Worm (Caenorhabditis elegans): ENCODE measurements around the gene lev-1.
A peak's percentile ranks its signal among the peaks of the same experiment; 100 is the strongest.

Gene lev-1

DNA sequence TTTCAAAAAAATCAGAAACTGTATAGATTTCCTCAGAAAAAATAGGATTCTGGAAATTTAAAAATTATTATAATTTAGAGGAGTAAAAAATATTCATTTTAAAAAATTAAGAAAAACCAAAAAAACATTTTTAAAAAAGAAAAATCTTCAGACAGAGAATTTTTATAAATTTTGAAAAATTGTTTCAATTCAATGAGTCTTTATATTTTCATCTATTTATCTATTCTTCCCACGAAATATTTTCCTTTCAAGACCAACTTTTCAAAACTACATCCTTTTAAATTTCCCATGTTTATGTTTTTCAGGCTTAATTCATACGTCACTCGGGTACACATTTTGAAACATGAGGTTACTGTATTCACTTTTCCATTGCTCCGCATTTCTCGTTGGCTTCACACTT is 9.0 kb downstream of the lev-1 start, which contains the start of gene nas-14 (continued):
- TF ChIP-seq him-1 (tag; optimal IDR thresholded peaks at IDR 0.05), result no peak

DNA sequence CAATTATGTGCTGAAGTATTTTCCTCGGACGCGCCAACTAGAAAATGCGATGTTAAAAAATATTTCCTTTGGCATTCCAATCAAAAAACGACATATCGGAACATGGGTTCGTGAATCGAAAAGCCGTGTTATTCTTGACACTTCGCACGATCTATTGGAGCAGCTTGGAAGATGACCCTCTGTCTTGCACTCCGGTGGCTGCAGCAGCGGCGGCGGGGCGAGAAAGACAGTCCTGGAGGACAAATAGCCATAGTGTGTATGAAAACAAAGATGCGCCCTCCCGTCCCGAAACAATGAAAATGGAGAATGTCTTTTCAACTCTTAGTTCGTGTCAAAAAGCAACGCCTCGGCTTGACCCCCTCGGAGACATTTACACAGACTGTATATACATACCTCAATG is 11.7 kb downstream of the lev-1 start:
- TF ChIP-seq B0336.3 (GFP tag; IDR thresholded peaks at IDR 0.05), result no peak
- no peak for TF ChIP-seq lin-54 (GFP tag; optimal IDR thresholded peaks at IDR 0.05)
- TF ChIP-seq F23B12.7 (tag; optimal IDR thresholded peaks at IDR 0.05; ENCODE audit: insufficient read depth), result no peak
- TF ChIP-seq rpc-1 (optimal IDR thresholded peaks at IDR 0.05), result no peak
- TF ChIP-seq rpc-1 (tag; optimal IDR thresholded peaks at IDR 0.05), result no peak
- no peak for TF ChIP-seq snpc-3.4 (tag; optimal IDR thresholded peaks at IDR 0.05)
- TF ChIP-seq attf-3 (GFP tag; conservative IDR thresholded peaks at IDR 0.05), result no peak
- TF ChIP-seq unc-62 (GFP tag; optimal IDR thresholded peaks at IDR 0.05), result no peak
- no peak for TF ChIP-seq T07F8.4 (tag; optimal IDR thresholded peaks at IDR 0.05)
- TF ChIP-seq sptf-2 (GFP tag; optimal IDR thresholded peaks at IDR 0.05), result no peak
- no peak for TF ChIP-seq pha-4 (tag; optimal IDR thresholded peaks at IDR 0.05)
- TF ChIP-seq attf-6 (GFP tag; IDR thresholded peaks at IDR 0.05), result no peak
- TF ChIP-seq C17E4.6 (GFP tag; IDR thresholded peaks at IDR 0.05), result no peak

DNA sequence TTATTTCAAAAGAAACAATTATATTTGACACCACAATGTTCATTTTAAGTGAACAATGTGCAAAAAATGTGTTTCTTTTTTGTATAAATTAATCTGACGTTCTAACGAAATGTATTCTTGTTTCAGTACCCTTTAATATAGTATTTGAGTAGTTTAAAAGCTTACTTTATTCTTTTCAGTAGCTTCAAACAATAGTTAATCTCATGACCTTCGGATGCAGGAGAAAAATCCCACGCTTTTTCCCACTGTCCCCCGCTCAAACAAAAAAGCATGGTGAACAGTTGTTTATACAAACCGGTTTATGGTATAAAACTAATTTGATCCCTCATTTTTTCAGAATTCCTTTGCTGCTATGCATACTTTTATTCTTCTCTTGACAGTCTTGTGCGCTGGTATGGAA is 14.0 kb downstream of the lev-1 start, which contains the start of gene scl-14:
Gene scl-14 (plus strand): TSS at position 301 of the 400 bp plus-strand sequence.
- TF ChIP-seq dpl-1 (GFP tag; optimal IDR thresholded peaks at IDR 0.05) (no peak), D2030.7 (GFP tag; IDR thresholded peaks at IDR 0.05) (no peak), T07F8.4 (tag; optimal IDR thresholded peaks at IDR 0.05) (no peak), B0261.1 (tag; optimal IDR thresholded peaks at IDR 0.05) (no peak), F52B5.7 (tag; optimal IDR thresholded peaks at IDR 0.05) (no peak), snpc-3.4 (tag; optimal IDR thresholded peaks at IDR 0.05) (no peak)

- TF ChIP-seq madf-10 (tag; optimal IDR thresholded peaks at IDR 0.05) (no peak), F52B5.7 (tag; optimal IDR thresholded peaks at IDR 0.05) (no peak), tbp1 (GFP tag; optimal IDR thresholded peaks at IDR 0.05) (peak; percentile 29), mxl-1 (tag; optimal IDR thresholded peaks at IDR 0.05) (no peak), xnd-1 (tag; optimal IDR thresholded peaks at IDR 0.05) (peak; percentile 81), lsl-1 (GFP tag; optimal IDR thresholded peaks at IDR 0.05) (peak; percentile 97), mcd-1 (GFP tag; IDR thresholded peaks at IDR 0.05) (no peak), lin-26 (GFP tag; IDR thresholded peaks at IDR 0.05) (no peak), F22D6.2 (tag; optimal IDR thresholded peaks at IDR 0.05) (no peak), madf-8 (GFP tag; conservative IDR thresholded peaks at IDR 0.05) (peak; percentile 82), efl-1 (GFP tag; optimal IDR thresholded peaks at IDR 0.05) (peak; percentile 38), ztf-22 (GFP tag; optimal IDR thresholded peaks at IDR 0.05) (no peak), attf-6 (GFP tag; IDR thresholded peaks at IDR 0.05) (peak; percentile 71; the same call in 1 of the 2 replicates), D2030.7 (GFP tag; IDR thresholded peaks at IDR 0.05) (peak; percentile 54), rcor-1 (GFP tag; IDR thresholded peaks at IDR 0.05) (0 out of 2 replicates have a peak, but pooled peaks have one; percentile 43), Y95B8A.8 (GFP tag; IDR thresholded peaks at IDR 0.05) (no peak), athp-1 (tag; optimal IDR thresholded peaks at IDR 0.05) (no peak), tlf-1 (GFP tag; optimal IDR thresholded peaks at IDR 0.05) (no peak), snpc-1.3 (tag; optimal IDR thresholded peaks at IDR 0.05; ENCODE audit: insufficient read depth) (peak; percentile 32), ceh-100 (GFP tag; IDR thresholded peaks at IDR 0.05) (no peak), nhr-90 (tag; optimal IDR thresholded peaks at IDR 0.05) (no peak), ceh-91 (GFP tag; IDR thresholded peaks at IDR 0.05) (peak; percentile 51; the same call in 1 of the 2 replicates), hlh-12 (tag; optimal IDR thresholded peaks at IDR 0.05) (no peak), F33H1.4 (GFP tag; IDR thresholded peaks at IDR 0.05) (peak; percentile 93), nhr-179 (tag; optimal IDR thresholded peaks at IDR 0.05) (no peak), lin-54 (GFP tag; optimal IDR thresholded peaks at IDR 0.05) (peak; percentile 63), madf-6 (GFP tag; IDR thresholded peaks at IDR 0.05) (peak; percentile 90), nhr-120 (GFP tag; IDR thresholded peaks at IDR 0.05) (no peak)
Measured at ce11 chrIV:13154391-13155283, 24.6 kb downstream of the lev-1 start, which contains the start of the genes crld-1 and msh-5. Gene crld-1, minus strand, starts transcription at chrIV:13154441. Gene msh-5, plus strand, starts transcription at chrIV:13155233.
